Fruit fly (Drosophila melanogaster): ENCODE measurements around the gene Serinc.
A peak's percentile ranks its signal among the peaks of the same experiment; 100 is the strongest.

Gene Serinc

DNA sequence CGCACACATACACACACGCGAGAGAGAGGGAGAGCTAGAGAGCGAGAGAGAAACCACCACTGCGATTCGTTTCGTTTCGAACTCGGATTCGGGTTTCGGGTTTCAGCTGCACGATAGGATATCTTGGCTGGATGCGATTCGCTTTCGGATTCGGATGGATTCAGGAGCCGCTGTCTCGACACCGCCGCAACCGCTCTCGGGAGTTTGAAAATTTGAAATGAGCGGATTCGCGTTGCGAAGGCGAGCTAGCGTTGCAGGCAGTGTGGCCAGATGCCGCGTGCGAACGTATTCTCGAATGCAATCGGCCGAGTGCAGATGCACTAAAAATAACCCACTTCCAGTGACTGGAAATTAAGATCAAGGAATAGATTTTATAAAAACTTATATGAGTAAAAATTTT, 956 bp upstream of the Serinc start, which contains the start of gene fax (continued):
- TF ChIP-seq D (optimal IDR thresholded peaks at IDR 0.05) (no peak), D (GFP tag; optimal IDR thresholded peaks at IDR 0.05) (no peak), CG7556 (GFP tag; optimal IDR thresholded peaks at IDR 0.05) (no peak), sob (GFP tag; IDR thresholded peaks at IDR 0.05) (peak; percentile 42; the same call in 1 of the 2 replicates), Mes4 (GFP tag; optimal IDR thresholded peaks at IDR 0.05) (no peak), Chrac-16 (GFP tag; optimal IDR thresholded peaks at IDR 0.05) (no peak), bbx (GFP tag; IDR thresholded peaks at IDR 0.05; ENCODE audit: partially characterized antibody) (peak; percentile 55), pho (GFP tag; optimal IDR thresholded peaks at IDR 0.05) (no peak), pnt (GFP tag; optimal IDR thresholded peaks at IDR 0.05) (no peak), Elba2 (GFP tag; optimal IDR thresholded peaks at IDR 0.05) (peak; percentile 10), Dbx (GFP tag; IDR thresholded peaks at IDR 0.05) (peak; percentile 33; the same call in 1 of the 3 replicates), Deaf1 (tag; optimal IDR thresholded peaks at IDR 0.05) (peak; percentile 97), CG9609 (GFP tag; optimal IDR thresholded peaks at IDR 0.05) (no peak), grn (GFP tag; optimal IDR thresholded peaks at IDR 0.05) (peak; percentile 47), CrebB (tag; optimal IDR thresholded peaks at IDR 0.05) (peak; percentile 36), usp (GFP tag; optimal IDR thresholded peaks at IDR 0.05) (no peak), ttk (GFP tag; IDR thresholded peaks at IDR 0.05) (no peak), Usf (GFP tag; optimal IDR thresholded peaks at IDR 0.05) (no peak), otp (GFP tag; IDR thresholded peaks at IDR 0.05) (peak; percentile 44; the same call in 1 of the 3 replicates), Eip74EF (GFP tag; optimal IDR thresholded peaks at IDR 0.05) (peak in 1 of 2 experiments; percentile 27), CG12942 (GFP tag; optimal IDR thresholded peaks at IDR 0.05) (no peak), CG16863 (GFP tag; optimal IDR thresholded peaks at IDR 0.05) (no peak), Fer1 (GFP tag; optimal IDR thresholded peaks at IDR 0.05) (peak; percentile 44), yki (optimal IDR thresholded peaks at IDR 0.05) (peak; percentile 45), vvl (GFP tag; IDR thresholded peaks at IDR 0.05) (peak; percentile 61; the same call in 1 of the 2 replicates), hkb (optimal IDR thresholded peaks at IDR 0.05) (no peak), hkb (GFP tag; IDR thresholded peaks at IDR 0.05) (peak; percentile 44; the same call in 1 of the 2 replicates), Sry-β (GFP tag; optimal IDR thresholded peaks at IDR 0.05) (no peak), CG2202 (tag; optimal IDR thresholded peaks at IDR 0.05) (peak; percentile 48), eve (GFP tag; optimal IDR thresholded peaks at IDR 0.05) (no peak), Atf6 (GFP tag; IDR thresholded peaks at IDR 0.05) (no peak), CG15696 (tag; optimal IDR thresholded peaks at IDR 0.05) (no peak), CG12071 (GFP tag; optimal IDR thresholded peaks at IDR 0.05) (peak; percentile 26), Bdp1 (GFP tag; optimal IDR thresholded peaks at IDR 0.05) (no peak), CG10543 (GFP tag; optimal IDR thresholded peaks at IDR 0.05) (peak; percentile 31), schlank (tag; optimal IDR thresholded peaks at IDR 0.05) (no peak), dmrt11E (tag; optimal IDR thresholded peaks at IDR 0.05) (no peak), lilli (GFP tag; optimal IDR thresholded peaks at IDR 0.05) (peak; percentile 4), CG11456 (GFP tag; IDR thresholded peaks at IDR 0.05) (no peak), CG14014 (GFP tag; IDR thresholded peaks at IDR 0.05) (no peak), CG4360 (GFP tag; IDR thresholded peaks at IDR 0.05) (peak; percentile 16; the same call in 1 of the 2 replicates), Fer3 (tag; optimal IDR thresholded peaks at IDR 0.05) (no peak), CG15269 (tag; optimal IDR thresholded peaks at IDR 0.05) (peak; percentile 18), Taf1 (GFP tag; IDR thresholded peaks at IDR 0.05) (no peak), CG17802 (tag; optimal IDR thresholded peaks at IDR 0.05) (no peak), dpn (GFP tag; optimal IDR thresholded peaks at IDR 0.05) (peak in 1 of 2 experiments; percentile 10), CG13287 (GFP tag; IDR thresholded peaks at IDR 0.05; ENCODE audit: partially characterized antibody) (peak; percentile 30; the same call in 1 of the 2 replicates), danr (GFP tag; IDR thresholded peaks at IDR 0.05) (no peak), CG12236 (GFP tag; optimal IDR thresholded peaks at IDR 0.05) (no peak), CG7357 (GFP tag; IDR thresholded peaks at IDR 0.05) (no peak), CG17612 (GFP tag; IDR thresholded peaks at IDR 0.05) (no peak), aop (GFP tag; IDR thresholded peaks at IDR 0.05) (peak; percentile 46; the same call in 1 of the 2 replicates)

Measured in whole organism, embryonic.